Fruit fly (Drosophila melanogaster) Kc167 (cell line): ENCODE results near the gene CG9119.

Experiments
- Myc ChIP-seq: fragments of >200 bp; optimal IDR thresholded peaks from 2 replicates; lab custom pipeline; 2017; ENCODE audit warnings: missing external identifiers
- h ChIP-seq: fragments of >200 bp; optimal IDR thresholded peaks from 3 replicates; lab custom pipeline; 2018; ENCODE audit warnings: missing external identifiers
- insv ChIP-seq: fragments of >200 bp; optimal IDR thresholded peaks from 3 replicates; lab custom pipeline; 2018; ENCODE audit warnings: missing external identifiers
- psq ChIP-seq: fragments of >200 bp; optimal IDR thresholded peaks from 2 replicates; lab custom pipeline; 2017; ENCODE audit warnings: missing external identifiers

DNA sequence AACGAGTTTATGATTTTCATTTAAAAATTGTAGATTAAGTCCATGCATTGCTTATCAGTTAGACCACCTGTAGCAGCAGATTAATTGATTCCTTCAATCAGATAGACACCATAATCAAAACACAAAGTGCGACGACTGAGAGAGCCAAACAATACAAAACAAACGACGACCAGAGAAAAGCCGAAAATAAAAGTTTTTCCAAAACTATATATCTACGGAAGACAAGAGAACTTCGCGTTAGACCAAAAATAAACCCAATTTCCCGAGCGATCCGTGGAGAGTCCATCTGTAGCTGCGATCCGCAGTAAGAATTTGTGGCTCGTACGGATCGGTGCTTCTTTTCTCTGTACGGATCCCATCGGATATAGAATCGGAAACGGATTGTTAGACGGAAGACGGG lies 30.8 kb upstream of the CG9119 start, which contains the start of gene galene:
- no peak for TF ChIP-seq insv
- no peak for TF ChIP-seq Myc
- no peak for TF ChIP-seq h (lab: Kevin White, UChicago)
- TF ChIP-seq psq (lab: Kevin White, UChicago): no peak
